Worm (Caenorhabditis elegans) whole organism, mixed stage, embryonic: ENCODE data around the gene C01G10.1.

Experiments used
- blmp-1 ChIP-seq: fragments of 150-350 bp; optimal IDR thresholded peaks from 2 replicates; lab custom pipeline; 2014; ENCODE audit warnings: missing biosample characterization, missing genetic modification characterization
- ceh-39 ChIP-seq: fragments of 150-350 bp; optimal IDR thresholded peaks from 2 replicates; lab custom pipeline; 2014; ENCODE audit warnings: missing biosample characterization, missing genetic modification characterization
- elt-3 ChIP-seq: fragments of 150-350 bp; optimal IDR thresholded peaks from 2 replicates; lab custom pipeline; 2014; ENCODE audit warnings: missing biosample characterization, missing genetic modification characterization
- flh-1 ChIP-seq: fragments of 200-800 bp; sonication (Bioruptor generic); optimal IDR thresholded peaks from 2 replicates; lab custom pipeline; 2018; ENCODE audit warnings: mild to moderate bottlenecking, missing genetic modification characterization, moderate library complexity, missing compliant biosample characterization
- lin-13 ChIP-seq: fragments of 150-350 bp; optimal IDR thresholded peaks from 2 replicates; lab custom pipeline; 2014; ENCODE audit warnings: missing biosample characterization, missing genetic modification characterization
- mep-1 ChIP-seq: fragments of 150-350 bp; optimal IDR thresholded peaks from 2 replicates; lab custom pipeline; 2017; ENCODE audit warnings: missing biosample characterization, missing genetic modification reagents, missing genetic modification characterization, inconsistent platforms
- nhr-237 ChIP-seq: fragments of 150-350 bp; optimal IDR thresholded peaks from 2 replicates; lab custom pipeline; 2014; ENCODE audit warnings: missing biosample characterization, missing genetic modification characterization
- nhr-28 ChIP-seq: fragments of 150-350 bp; optimal IDR thresholded peaks from 2 replicates; lab custom pipeline; 2014; ENCODE audit warnings: missing biosample characterization, missing genetic modification characterization
- pha-4 ChIP-seq: fragments of 150-350 bp; optimal IDR thresholded peaks from 2 replicates; lab custom pipeline; 2018; ENCODE audit warnings: missing biosample characterization, missing genetic modification reagents, missing genetic modification characterization
- snpc-4 ChIP-seq: fragments of 150-350 bp; optimal IDR thresholded peaks from 2 replicates; lab custom pipeline; 2014; ENCODE audit warnings: missing biosample characterization, missing genetic modification characterization
- unc-39 ChIP-seq: fragments of 150-350 bp; optimal IDR thresholded peaks from 2 replicates; lab custom pipeline; 2014; ENCODE audit warnings: missing biosample characterization, missing genetic modification characterization
- unc-62 ChIP-seq: fragments of 150-350 bp; optimal IDR thresholded peaks from 2 replicates; lab custom pipeline; 2014; ENCODE audit warnings: missing biosample characterization, missing genetic modification reagents, missing genetic modification characterization
- zip-8 ChIP-seq: fragments of 150-350 bp; optimal IDR thresholded peaks from 2 replicates; lab custom pipeline; 2014; ENCODE audit warnings: missing biosample characterization, missing genetic modification characterization
- ztf-11 ChIP-seq: fragments of 150-350 bp; optimal IDR thresholded peaks from 2 replicates; lab custom pipeline; 2014; ENCODE audit warnings: missing biosample characterization, missing genetic modification characterization

DNA sequence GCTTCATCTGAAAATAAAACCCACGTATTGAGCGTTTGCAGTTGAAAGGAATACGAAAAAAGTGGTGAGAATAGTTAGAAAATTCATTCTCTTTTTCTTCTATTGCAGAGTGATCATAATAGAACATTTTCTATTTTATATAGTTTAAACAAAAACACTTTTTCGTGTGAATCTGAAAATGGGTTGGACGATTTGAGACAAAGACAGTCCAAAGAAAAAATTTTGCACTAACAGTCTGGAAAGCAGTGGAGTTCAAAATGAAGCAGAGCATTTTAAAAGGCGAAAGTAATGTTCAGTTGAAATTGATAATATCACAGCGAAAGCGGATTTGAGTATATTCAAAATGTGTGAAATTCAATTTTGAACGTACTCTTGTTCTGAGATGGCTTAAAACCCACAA, 10.9 kb upstream of the C01G10.1 start, which contains the start of gene C01G10.18:
- no peak for TF ChIP-seq elt-3 (tag; lab: Kevin White, UChicago)
- TF ChIP-seq nhr-28 (tag; lab: Kevin White, UChicago), result no peak
- no peak for TF ChIP-seq snpc-4 (tag; lab: Kevin White, UChicago)
- TF ChIP-seq blmp-1 (tag; lab: Kevin White, UChicago), result no peak
- TF ChIP-seq zip-8 (tag; lab: Kevin White, UChicago), result no peak
- TF ChIP-seq mep-1 (tag; lab: Kevin White, UChicago), result no peak
- no peak for TF ChIP-seq nhr-237 (tag; lab: Kevin White, UChicago)
- no peak for TF ChIP-seq unc-39 (tag; lab: Kevin White, UChicago)
- TF ChIP-seq unc-62 (GFP tag; lab: Kevin White, UChicago), result no peak
- no peak for TF ChIP-seq flh-1 (GFP tag; lab: Kevin White, UChicago)
- no peak for TF ChIP-seq ztf-11 (tag; lab: Kevin White, UChicago)
- TF ChIP-seq lin-13, result no peak
- TF ChIP-seq pha-4 (tag; lab: Kevin White, UChicago), result no peak
- no peak for TF ChIP-seq ceh-39 (tag; lab: Kevin White, UChicago)
